Worm (Caenorhabditis elegans) whole organism, young adult: ENCODE measurements around the gene arid-1.

Experiments used
- Y56A3A.18 ChIP-seq: fragments of 200-800 bp; sonication (Bioruptor generic); IDR thresholded peaks from 2 replicates; pipeline ENCODE4 v1.3.6; 2022; ENCODE audit warnings: missing genetic modification reagents, missing genetic modification characterization, missing compliant biosample characterization
- bed-2 ChIP-seq: fragments of 200-800 bp; sonication (Bioruptor generic); IDR thresholded peaks from 2 replicates; pipeline ENCODE4 v1.3.6; 2022; ENCODE audit warnings: missing genetic modification reagents, missing genetic modification characterization, missing compliant biosample characterization
- madf-10 ChIP-seq: sonication (generic microtip); optimal IDR thresholded peaks from 2 replicates; lab custom pipeline; 2016; ENCODE audit warnings: mild to moderate bottlenecking, missing genetic modification characterization, missing compliant biosample characterization
- ztf-28 ChIP-seq: fragments of 200-800 bp; sonication (Bioruptor generic); IDR thresholded peaks from 2 replicates; pipeline ENCODE4 v1.3.6; 2022; ENCODE audit warnings: missing genetic modification reagents, missing genetic modification characterization, missing compliant biosample characterization

ce11 chrV:151310-151709, 34.7 kb upstream of the arid-1 start, which contains the start of gene W03F9.4:
- TF ChIP-seq bed-2 (GFP tag; lab: Robert Waterston, UW) (no peak), ztf-28 (GFP tag; lab: Robert Waterston, UW) (no peak), madf-10 (tag; lab: Kevin White, UChicago) (no peak), Y56A3A.18 (GFP tag; lab: Robert Waterston, UW) (no peak)
